Fruit fly (Drosophila melanogaster) whole organism, embryonic: ENCODE data around the gene Cdc16.

Experiments
- Atf3 ChIP-seq: fragments of 200-800 bp; sonication (Bioruptor generic); optimal IDR thresholded peaks from 3 replicates; lab custom pipeline; 2016; ENCODE audit warnings: missing biosample characterization, missing genetic modification characterization
- Bdp1 ChIP-seq: fragments of 200-800 bp; sonication (Bioruptor generic); optimal IDR thresholded peaks from 3 replicates; lab custom pipeline; 2016; ENCODE audit warnings: missing biosample characterization, missing genetic modification characterization
- CG10959 ChIP-seq: fragments of 200-800 bp; sonication (Bioruptor generic); IDR thresholded peaks from 2 replicates; pipeline ENCODE4 v1.3.6; 2022; ENCODE audit warnings: missing biosample characterization, missing genetic modification characterization
- CG11085 ChIP-seq: fragments of 200-800 bp; sonication (Bioruptor generic); IDR thresholded peaks from 2 replicates; pipeline ENCODE4 v1.3.6; 2022; ENCODE audit warnings: missing biosample characterization, missing genetic modification characterization
- CG1233 ChIP-seq: fragments of 200-800 bp; sonication (Bioruptor generic); optimal IDR thresholded peaks from 4 replicates; lab custom pipeline; 2018; ENCODE audit warnings: missing biosample characterization, mild to moderate bottlenecking, missing genetic modification characterization
- CG12769 ChIP-seq: fragments of 200-800 bp; sonication (Bioruptor generic); optimal IDR thresholded peaks from 2 replicates; lab custom pipeline; 2019; ENCODE audit warnings: missing biosample characterization, mild to moderate bottlenecking, missing genetic modification characterization, moderate library complexity
- CG12942 ChIP-seq: fragments of 200-800 bp; sonication (Bioruptor generic); optimal IDR thresholded peaks from 3 replicates; lab custom pipeline; 2016; ENCODE audit warnings: missing biosample characterization, missing genetic modification characterization
- CG15514 ChIP-seq: fragments of 200-800 bp; sonication (Bioruptor generic); optimal IDR thresholded peaks from 3 replicates; lab custom pipeline; 2017; ENCODE audit warnings: missing biosample characterization, missing genetic modification characterization, mild to moderate bottlenecking, moderate library complexity, missing genetic modification reagents
- CG1603 ChIP-seq: fragments of 200-800 bp; sonication (Bioruptor generic); optimal IDR thresholded peaks from 2 replicates; lab custom pipeline; 2019; ENCODE audit warnings: missing biosample characterization, mild to moderate bottlenecking, missing genetic modification characterization, moderate library complexity
- CG16779 ChIP-seq: fragments of 200-800 bp; sonication (Bioruptor generic); IDR thresholded peaks from 2 replicates; pipeline ENCODE4 v1.3.6; 2022; ENCODE audit warnings: missing biosample characterization, missing genetic modification characterization
- CG18476 ChIP-seq: fragments of 200-800 bp; sonication (Bioruptor generic); optimal IDR thresholded peaks from 2 replicates; lab custom pipeline; 2016; ENCODE audit warnings: missing biosample characterization, mild to moderate bottlenecking, missing genetic modification characterization
- CG18599 ChIP-seq: fragments of 200-800 bp; sonication (Bioruptor generic); optimal IDR thresholded peaks from 3 replicates; lab custom pipeline; 2017; ENCODE audit warnings: missing biosample characterization, missing genetic modification characterization, mild to moderate bottlenecking, moderate library complexity, missing genetic modification reagents
- CG2116 ChIP-seq: fragments of 200-800 bp; sonication (Bioruptor generic); optimal IDR thresholded peaks from 3 replicates; lab custom pipeline; 2018; ENCODE audit warnings: missing biosample characterization, mild to moderate bottlenecking, missing genetic modification characterization
- CG30020 ChIP-seq: fragments of 200-800 bp; optimal IDR thresholded peaks from 2 replicates; lab custom pipeline; 2019; ENCODE audit warnings: missing biosample characterization, mild to moderate bottlenecking, missing genetic modification characterization, moderate library complexity
- CG30403 ChIP-seq: fragments of 200-800 bp; sonication (Bioruptor generic); optimal IDR thresholded peaks from 3 replicates; lab custom pipeline; 2016; ENCODE audit warnings: missing biosample characterization, missing genetic modification characterization
- CG32767 ChIP-seq: fragments of 200-800 bp; sonication (Bioruptor generic); IDR thresholded peaks from 2 replicates; pipeline ENCODE4 v1.3.6; 2022; ENCODE audit warnings: missing biosample characterization, missing genetic modification characterization
- CG3838 ChIP-seq: fragments of 200-800 bp; sonication (Bioruptor generic); optimal IDR thresholded peaks from 3 replicates; lab custom pipeline; 2016; ENCODE audit warnings: missing biosample characterization, missing genetic modification characterization
- CG5245 ChIP-seq: fragments of 200-800 bp; sonication (Bioruptor generic); optimal IDR thresholded peaks from 3 replicates; lab custom pipeline; 2016; ENCODE audit warnings: missing biosample characterization, missing genetic modification characterization
- CG7372 ChIP-seq: fragments of 200-800 bp; sonication (Bioruptor generic); IDR thresholded peaks from 2 replicates; pipeline ENCODE4 v1.3.6; 2022; ENCODE audit warnings: missing biosample characterization, missing genetic modification characterization
- CG8388 ChIP-seq: fragments of 200-800 bp; sonication (Bioruptor generic); optimal IDR thresholded peaks from 2 replicates; lab custom pipeline; 2019; ENCODE audit warnings: missing biosample characterization, mild to moderate bottlenecking, missing genetic modification characterization, moderate library complexity
- CTCF ChIP-seq: fragments of 200-800 bp; sonication (Bioruptor generic); optimal IDR thresholded peaks from 2 replicates; lab custom pipeline; 2017; ENCODE audit warnings: missing biosample characterization, mild to moderate bottlenecking, missing genetic modification characterization, moderate library complexity
- D19B ChIP-seq: fragments of 200-800 bp; sonication (Bioruptor generic); optimal IDR thresholded peaks from 2 replicates; lab custom pipeline; 2017; ENCODE audit warnings: missing biosample characterization, mild to moderate bottlenecking, missing genetic modification characterization
- Fer2 ChIP-seq: fragments of 200-800 bp; sonication (Bioruptor generic); optimal IDR thresholded peaks from 2 replicates; lab custom pipeline; 2018; ENCODE audit warnings: missing biosample characterization, mild to moderate bottlenecking, missing genetic modification characterization, moderate library complexity
- H15 ChIP-seq: fragments of 200-800 bp; sonication (Bioruptor generic); IDR thresholded peaks from 3 replicates; pipeline ENCODE4 v1.3.6; 2022; ENCODE audit warnings: missing biosample characterization, missing genetic modification characterization
- HHEX ChIP-seq: fragments of 200-800 bp; sonication (Bioruptor generic); optimal IDR thresholded peaks from 3 replicates; lab custom pipeline; 2017; ENCODE audit warnings: missing biosample characterization, mild to moderate bottlenecking, missing genetic modification characterization, missing genetic modification reagents
- HLH3B ChIP-seq: fragments of 200-800 bp; sonication (Bioruptor generic); IDR thresholded peaks from 2 replicates; pipeline ENCODE4 v1.3.6; 2022; ENCODE audit warnings: missing biosample characterization, missing genetic modification characterization
- Hand ChIP-seq: fragments of 200-800 bp; sonication (Bioruptor generic); optimal IDR thresholded peaks from 2 replicates; lab custom pipeline; 2017; ENCODE audit warnings: mild to moderate bottlenecking, missing biosample characterization, missing genetic modification reagents, missing genetic modification characterization
- Hey ChIP-seq: fragments of 200-800 bp; sonication (Bioruptor generic); optimal IDR thresholded peaks from 3 replicates; lab custom pipeline; 2018; ENCODE audit warnings: missing biosample characterization, mild to moderate bottlenecking, missing genetic modification characterization
- HmgZ ChIP-seq: fragments of 200-800 bp; sonication (Bioruptor generic); optimal IDR thresholded peaks from 2 replicates; lab custom pipeline; 2018; ENCODE audit warnings: missing biosample characterization, mild to moderate bottlenecking, missing genetic modification characterization
- Lhr ChIP-seq: fragments of 200-800 bp; sonication (Bioruptor generic); optimal IDR thresholded peaks from 3 replicates; lab custom pipeline; 2017; ENCODE audit warnings: mild to moderate bottlenecking, missing biosample characterization, missing genetic modification reagents, missing genetic modification characterization
- MTF-1 ChIP-seq: fragments of 200-800 bp; sonication (Bioruptor generic); optimal IDR thresholded peaks from 2 replicates; lab custom pipeline; 2018; ENCODE audit warnings: missing biosample characterization, mild to moderate bottlenecking, missing genetic modification characterization, borderline replicate concordance
- Max ChIP-seq: fragments of 200-800 bp; sonication (Bioruptor generic); optimal IDR thresholded peaks from 2 replicates; lab custom pipeline; 2016; ENCODE audit warnings: missing biosample characterization, mild to moderate bottlenecking, missing genetic modification characterization
- Mes4 ChIP-seq: fragments of 200-800 bp; sonication (Bioruptor generic); optimal IDR thresholded peaks from 2 replicates; lab custom pipeline; 2016; ENCODE audit warnings: missing biosample characterization, missing genetic modification characterization
- Myb ChIP-seq: fragments of 200-800 bp; sonication (Bioruptor generic); optimal IDR thresholded peaks from 2 replicates; lab custom pipeline; 2016; ENCODE audit warnings: missing biosample characterization, missing genetic modification characterization
- NC2α ChIP-seq: fragments of 200-800 bp; sonication (Bioruptor generic); optimal IDR thresholded peaks from 2 replicates; lab custom pipeline; 2016; ENCODE audit warnings: missing biosample characterization, missing genetic modification characterization
- Scr ChIP-seq: fragments of 200-800 bp; sonication (Bioruptor generic); IDR thresholded peaks from 2 replicates; pipeline ENCODE4 v1.3.6; 2022; ENCODE audit warnings: missing biosample characterization, missing genetic modification characterization; ENCODE audit not compliant: partially characterized antibody
- amos ChIP-seq: fragments of 200-800 bp; sonication (Bioruptor generic); IDR thresholded peaks from 2 replicates; pipeline ENCODE4 v1.3.6; 2022; ENCODE audit warnings: missing biosample characterization, missing genetic modification characterization; ENCODE audit not compliant: partially characterized antibody
- bowl ChIP-seq: fragments of 200-800 bp; sonication (Bioruptor generic); IDR thresholded peaks from 2 replicates; pipeline ENCODE4 v1.3.6; 2022; ENCODE audit warnings: missing biosample characterization, missing genetic modification characterization
- dmrt99B ChIP-seq: fragments of 200-800 bp; sonication (Bioruptor generic); optimal IDR thresholded peaks from 2 replicates; lab custom pipeline; 2018; ENCODE audit warnings: missing biosample characterization, mild to moderate bottlenecking, missing genetic modification characterization, moderate library complexity
- grn ChIP-seq: fragments of 200-800 bp; sonication (Bioruptor generic); optimal IDR thresholded peaks from 3 replicates; lab custom pipeline; 2017; ENCODE audit warnings: missing biosample characterization, missing genetic modification characterization
- hb ChIP-seq: fragments of 200-800 bp; sonication (Bioruptor generic); IDR thresholded peaks from 3 replicates; pipeline ENCODE4 v1.3.6; 2022; ENCODE audit warnings: missing biosample characterization, missing genetic modification characterization; ENCODE audit not compliant: partially characterized antibody
- her ChIP-seq: fragments of 200-800 bp; sonication (Bioruptor generic); optimal IDR thresholded peaks from 2 replicates; lab custom pipeline; 2016; ENCODE audit warnings: missing biosample characterization, missing genetic modification characterization
- lbe ChIP-seq: fragments of 200-800 bp; sonication (Bioruptor generic); optimal IDR thresholded peaks from 2 replicates; lab custom pipeline; 2016; ENCODE audit warnings: missing biosample characterization, mild to moderate bottlenecking, missing genetic modification characterization
- pan ChIP-seq, 4 experiments: fragments of >200 bp in 3 of 4; fragments of 200-800 bp in 1 of 4; sonication (Bioruptor generic) in 1 of 4; optimal IDR thresholded peaks in 3 of 4; IDR thresholded peaks in 1 of 4; 2 replicates each; pipeline versions ENCODE4 v1.3.6 to Lab custom; 2017 to 2022; ENCODE audit warnings: missing biosample characterization in 2 of 4, missing genetic modification characterization in 2 of 4, mixed read lengths in 1 of 4
- sc ChIP-seq, 3 experiments: fragments of >200 bp in 2 of 3; fragments of 200-800 bp in 1 of 3; sonication (Bioruptor generic) in 1 of 3; optimal IDR thresholded peaks; 2 replicates in 2 of 3; 3 replicates in 1 of 3; lab custom pipeline; 2017; ENCODE audit warnings: mild to moderate bottlenecking in 1 of 3, missing biosample characterization in 1 of 3, missing genetic modification characterization in 1 of 3, missing genetic modification reagents in 1 of 3
- sqz ChIP-seq: fragments of 200-800 bp; sonication (Bioruptor generic); optimal IDR thresholded peaks from 3 replicates; lab custom pipeline; 2018; ENCODE audit warnings: missing biosample characterization, mild to moderate bottlenecking, missing genetic modification characterization
- tgo ChIP-seq: fragments of 200-800 bp; sonication (Bioruptor generic); IDR thresholded peaks from 3 replicates; pipeline ENCODE4 v1.3.6; 2022; ENCODE audit warnings: missing biosample characterization, missing genetic modification characterization
- zf30C ChIP-seq: fragments of 200-800 bp; sonication (Bioruptor generic); optimal IDR thresholded peaks from 3 replicates; lab custom pipeline; 2018; ENCODE audit warnings: missing biosample characterization, mild to moderate bottlenecking, missing genetic modification characterization

The Cdc16 gene

dm6 chr3R:23332535-23333333 is 51.7 kb downstream of the Cdc16 start (continued):
- TF ChIP-seq Scr (GFP tag; lab: Robert Waterston, UW) (no peak), HHEX (GFP tag; lab: Kevin White, UChicago) (no peak), CG12769 (tag; lab: Kevin White, UChicago) (peak; percentile 63), amos (GFP tag; lab: Robert Waterston, UW) (no peak), CG30403 (GFP tag; lab: Kevin White, UChicago) (peak; percentile 67), CG12942 (GFP tag; lab: Kevin White, UChicago) (peak; percentile 18), zf30C (GFP tag; lab: Kevin White, UChicago) (peak; percentile 59), HLH3B (GFP tag; lab: Robert Waterston, UW) (peak; percentile 39; the same call in 1 of the 2 replicates), sqz (GFP tag; lab: Kevin White, UChicago) (no peak), Fer2 (tag; lab: Kevin White, UChicago) (peak; percentile 23), CG15514 (GFP tag; lab: Kevin White, UChicago) (no peak), pan (optimal IDR thresholded peaks at IDR 0.05; lab: Kevin White, UChicago) (no peak), pan (GFP tag; optimal IDR thresholded peaks at IDR 0.05 in 1 of 2, IDR thresholded peaks at IDR 0.05 in 1 of 2) (peak in 1 of 2 experiments; percentile 31), dmrt99B (peak; percentile 73), Bdp1 (no peak), sc (optimal IDR thresholded peaks at IDR 0.05; lab: Kevin White, UChicago) (no peak), sc (GFP tag; optimal IDR thresholded peaks at IDR 0.05; lab: Kevin White, UChicago) (peak; percentile 39), Mes4 (peak; percentile 26), CTCF (GFP tag; lab: Kevin White, UChicago) (no peak), NC2α (GFP tag; lab: Kevin White, UChicago) (no peak), CG2116 (GFP tag; lab: Kevin White, UChicago) (peak; percentile 6), CG1603 (tag; lab: Kevin White, UChicago) (peak; percentile 59), Hand (GFP tag; lab: Kevin White, UChicago) (peak; percentile 26), CG16779 (GFP tag; lab: Robert Waterston, UW) (no peak), Atf3 (GFP tag; lab: Kevin White, UChicago) (no peak), Max (GFP tag; lab: Kevin White, UChicago) (peak; percentile 63), Hey (tag; lab: Kevin White, UChicago) (no peak), CG3838 (no peak), grn (no peak), CG18599 (GFP tag; lab: Kevin White, UChicago) (peak; percentile 51), CG5245 (GFP tag; lab: Kevin White, UChicago) (peak; percentile 2), MTF-1 (GFP tag; lab: Kevin White, UChicago) (peak; percentile 57), lbe (GFP tag; lab: Kevin White, UChicago) (no peak), CG1233 (GFP tag; lab: Kevin White, UChicago) (peak; percentile 39), CG11085 (GFP tag; lab: Robert Waterston, UW) (no peak), CG8388 (peak; percentile 43), CG18476 (GFP tag; lab: Kevin White, UChicago) (no peak), CG7372 (no peak), D19B (peak; percentile 36), Myb (GFP tag; lab: Kevin White, UChicago) (no peak), bowl (GFP tag; lab: Robert Waterston, UW) (no peak), HmgZ (tag; lab: Kevin White, UChicago) (peak; percentile 28), hb (GFP tag; lab: Robert Waterston, UW) (no peak), her (GFP tag; lab: Kevin White, UChicago) (no peak), Lhr (no peak), H15 (GFP tag; lab: Robert Waterston, UW) (no peak), CG30020 (tag; lab: Kevin White, UChicago) (no peak), CG32767 (GFP tag; lab: Robert Waterston, UW) (no peak), CG10959 (no peak), tgo (GFP tag; lab: Robert Waterston, UW) (no peak)
